Worm (Caenorhabditis elegans) whole organism, L4 larva: ENCODE data around the gene twnk-1.

ENCODE experiments used
- F37D6.2 ChIP-seq: sonication (generic microtip); optimal IDR thresholded peaks from 2 replicates; lab custom pipeline; 2016; ENCODE audit warnings: mild to moderate bottlenecking, missing genetic modification characterization, missing compliant biosample characterization
- T20F7.1 ChIP-seq: fragments of 200-800 bp; sonication (Bioruptor generic); optimal IDR thresholded peaks from 2 replicates; lab custom pipeline; 2018; ENCODE audit warnings: mild to moderate bottlenecking, missing genetic modification characterization, missing compliant biosample characterization
- Y5F2A.4 ChIP-seq: fragments of 200-800 bp; sonication (Bioruptor generic); optimal IDR thresholded peaks from 2 replicates; lab custom pipeline; 2018; ENCODE audit warnings: mild to moderate bottlenecking, missing genetic modification characterization, missing compliant biosample characterization
- Y75B8A.6 ChIP-seq: fragments of 200-800 bp; sonication (Bioruptor generic); IDR thresholded peaks from 2 replicates; pipeline ENCODE4 v1.3.6; 2022; ENCODE audit warnings: missing genetic modification reagents, missing genetic modification characterization, missing compliant biosample characterization
- aha-1 ChIP-seq: fragments of 150-350 bp; peaks from one replicate; lab custom pipeline; 2014; ENCODE audit warnings: missing biosample characterization, missing genetic modification characterization
- aly-2 ChIP-seq: sonication (generic microtip); optimal IDR thresholded peaks from 2 replicates; lab custom pipeline; 2018; ENCODE audit warnings: missing biosample characterization, missing genetic modification characterization
- attf-4 ChIP-seq: sonication (generic microtip); optimal IDR thresholded peaks from 3 replicates; lab custom pipeline; 2017; ENCODE audit warnings: missing biosample characterization, missing genetic modification characterization
- ceh-28 ChIP-seq: fragments of 150-350 bp; optimal IDR thresholded peaks from 2 replicates; lab custom pipeline; 2014; ENCODE audit warnings: missing biosample characterization, missing genetic modification reagents, missing genetic modification characterization
- ceh-32 ChIP-seq: sonication (generic microtip); optimal IDR thresholded peaks from 2 replicates; lab custom pipeline; 2016; ENCODE audit warnings: mild to moderate bottlenecking, missing genetic modification characterization, missing compliant biosample characterization; ENCODE audit not compliant: poor library complexity
- ctbp-1 ChIP-seq: fragments of 200-800 bp; sonication (Bioruptor generic); IDR thresholded peaks from 2 replicates; pipeline ENCODE4 v1.3.6; 2022; ENCODE audit warnings: missing genetic modification reagents, missing genetic modification characterization, missing compliant biosample characterization
- daf-16 ChIP-seq, 3 experiments: sonication (generic microtip); optimal IDR thresholded peaks; 2 replicates each; lab custom pipeline; 2016 to 2017; ENCODE audit warnings: missing genetic modification characterization in 3 of 3, missing genetic modification reagents in 3 of 3, mild to moderate bottlenecking in 2 of 3, missing compliant biosample characterization in 2 of 3, missing biosample characterization in 1 of 3, moderate library complexity in 1 of 3
- daf-8 ChIP-seq: fragments of 200-800 bp; sonication (Bioruptor generic); IDR thresholded peaks from 2 replicates; pipeline ENCODE4 v1.3.6; 2022; ENCODE audit warnings: missing genetic modification characterization, missing compliant biosample characterization
- dmd-6 ChIP-seq: fragments of 200-800 bp; sonication (Bioruptor generic); IDR thresholded peaks from 2 replicates; pipeline ENCODE4 v1.3.6; 2022; ENCODE audit warnings: missing genetic modification reagents, missing genetic modification characterization, missing compliant biosample characterization
- dmd-8 ChIP-seq: fragments of 200-800 bp; sonication (Bioruptor generic); IDR thresholded peaks from 2 replicates; pipeline ENCODE4 v1.3.6; 2022; ENCODE audit warnings: missing genetic modification characterization, missing compliant biosample characterization
- dve-1 ChIP-seq: sonication (generic microtip); optimal IDR thresholded peaks from 2 replicates; lab custom pipeline; 2017; ENCODE audit warnings: antibody characterized with exemption, mild to moderate bottlenecking, missing genetic modification characterization, missing compliant biosample characterization; ENCODE audit not compliant: insufficient read depth
- fkh-10 ChIP-seq: fragments of 150-350 bp; optimal IDR thresholded peaks from 2 replicates; lab custom pipeline; 2014; ENCODE audit warnings: missing biosample characterization, missing genetic modification reagents, missing genetic modification characterization
- fos-1 ChIP-seq: fragments of 150-350 bp; optimal IDR thresholded peaks from 2 replicates; lab custom pipeline; 2014; ENCODE audit warnings: missing biosample characterization, missing genetic modification characterization
- hif-1 ChIP-seq, 2 experiments: sonication (generic microtip); optimal IDR thresholded peaks; 2 replicates each; lab custom pipeline; 2016 to 2017; ENCODE audit warnings: missing compliant biosample characterization in 2 of 2, missing genetic modification characterization in 2 of 2, missing genetic modification reagents in 2 of 2, missing genotype in 2 of 2, mild to moderate bottlenecking in 1 of 2
- hlh-11 ChIP-seq: fragments of 200-800 bp; sonication (Bioruptor generic); optimal IDR thresholded peaks from 2 replicates; lab custom pipeline; 2018; ENCODE audit warnings: mild to moderate bottlenecking, missing genetic modification characterization, missing compliant biosample characterization
- hlh-30 ChIP-seq: sonication (generic microtip); optimal IDR thresholded peaks from 2 replicates; lab custom pipeline; 2017; ENCODE audit warnings: antibody characterized with exemption, mild to moderate bottlenecking, missing genetic modification characterization, missing compliant biosample characterization; ENCODE audit not compliant: insufficient read depth
- lin-1 ChIP-seq: fragments of 200-800 bp; sonication (Bioruptor generic); IDR thresholded peaks from 2 replicates; pipeline ENCODE4 v1.3.6; 2022; ENCODE audit warnings: missing genetic modification reagents, missing genetic modification characterization, missing compliant biosample characterization
- lin-39 ChIP-seq: fragments of 150-350 bp; optimal IDR thresholded peaks from 2 replicates; lab custom pipeline; 2014; ENCODE audit warnings: missing biosample characterization, missing genetic modification reagents, missing genetic modification characterization
- lsy-2 ChIP-seq, 2 experiments: fragments of 150-350 bp in 1 of 2; sonication (generic microtip) in 1 of 2; optimal IDR thresholded peaks; 2 replicates each; lab custom pipeline; 2014 to 2017; ENCODE audit warnings: missing biosample characterization in 2 of 2, missing genetic modification characterization in 2 of 2
- mdl-1 ChIP-seq, 2 experiments: fragments of 150-350 bp in 1 of 2; sonication (generic microtip) in 1 of 2; optimal IDR thresholded peaks; 2 replicates each; lab custom pipeline; 2014 to 2017; ENCODE audit warnings: missing biosample characterization in 2 of 2, missing genetic modification characterization in 2 of 2
- mes-2 ChIP-seq: sonication (generic microtip); optimal IDR thresholded peaks from 2 replicates; lab custom pipeline; 2016; ENCODE audit warnings: missing genotype, mild to moderate bottlenecking, missing genetic modification characterization, missing compliant biosample characterization; ENCODE audit not compliant: poor library complexity, severe bottlenecking
- mxl-2 ChIP-seq: fragments of 200-800 bp; sonication (Bioruptor generic); conservative IDR thresholded peaks from 2 replicates; pipeline ENCODE4 v1.3.6; 2022; ENCODE audit warnings: missing genetic modification reagents, missing genetic modification characterization, missing compliant biosample characterization
- mxl-3 ChIP-seq: fragments of 200-800 bp; sonication (Bioruptor generic); optimal IDR thresholded peaks from 2 replicates; lab custom pipeline; 2018; ENCODE audit warnings: mild to moderate bottlenecking, missing genetic modification characterization, missing compliant biosample characterization
- nhr-11 ChIP-seq: fragments of 150-350 bp; optimal IDR thresholded peaks from 2 replicates; lab custom pipeline; 2014; ENCODE audit warnings: missing biosample characterization, missing genetic modification characterization
- nhr-28 ChIP-seq: fragments of 150-350 bp; optimal IDR thresholded peaks from 2 replicates; lab custom pipeline; 2014; ENCODE audit warnings: missing biosample characterization, missing genetic modification characterization
- pha-4 ChIP-seq, 2 experiments: fragments of 150-350 bp in 1 of 2; fragments of 200-800 bp in 1 of 2; sonication (Bioruptor generic) in 1 of 2; IDR thresholded peaks in 1 of 2; optimal IDR thresholded peaks in 1 of 2; 2 replicates each; pipeline versions ENCODE4 v1.3.6 to Lab custom; 2014 to 2022; ENCODE audit warnings: missing genetic modification characterization in 2 of 2, missing genetic modification reagents in 2 of 2, missing biosample characterization in 1 of 2, missing compliant biosample characterization in 1 of 2
- php-3 ChIP-seq: fragments of 200-800 bp; sonication (Bioruptor generic); IDR thresholded peaks from 2 replicates; pipeline ENCODE4 v1.3.6; 2022; ENCODE audit warnings: missing genetic modification reagents, missing genetic modification characterization, missing compliant biosample characterization
- rbr-2 ChIP-seq: sonication (generic microtip); optimal IDR thresholded peaks from 2 replicates; lab custom pipeline; 2016; ENCODE audit warnings: missing genotype, missing genetic modification characterization, missing compliant biosample characterization
- saeg-2 ChIP-seq: fragments of 200-800 bp; sonication (Bioruptor generic); IDR thresholded peaks from 2 replicates; pipeline ENCODE4 v1.3.6; 2022; ENCODE audit warnings: missing genetic modification reagents, missing genetic modification characterization, missing compliant biosample characterization
- spr-1 ChIP-seq: sonication (generic microtip); optimal IDR thresholded peaks from 2 replicates; lab custom pipeline; 2016; ENCODE audit warnings: mild to moderate bottlenecking, missing genetic modification characterization, missing compliant biosample characterization
- unc-62 ChIP-seq, 3 experiments: fragments of 150-350 bp in 1 of 3; sonication (generic microtip); optimal IDR thresholded peaks in 2 of 3; peaks in 1 of 3; 1 replicate in 1 of 3; 2 replicates in 2 of 3; lab custom pipeline; 2014 to 2017; ENCODE audit warnings: missing biosample characterization in 3 of 3, missing genetic modification characterization in 3 of 3, missing genetic modification reagents in 3 of 3, missing genotype in 1 of 3
- zip-11 ChIP-seq: fragments of 200-800 bp; sonication (Bioruptor generic); IDR thresholded peaks from 2 replicates; pipeline ENCODE4 v1.3.6; 2022; ENCODE audit warnings: missing genetic modification characterization, missing compliant biosample characterization

Gene twnk-1

DNA sequence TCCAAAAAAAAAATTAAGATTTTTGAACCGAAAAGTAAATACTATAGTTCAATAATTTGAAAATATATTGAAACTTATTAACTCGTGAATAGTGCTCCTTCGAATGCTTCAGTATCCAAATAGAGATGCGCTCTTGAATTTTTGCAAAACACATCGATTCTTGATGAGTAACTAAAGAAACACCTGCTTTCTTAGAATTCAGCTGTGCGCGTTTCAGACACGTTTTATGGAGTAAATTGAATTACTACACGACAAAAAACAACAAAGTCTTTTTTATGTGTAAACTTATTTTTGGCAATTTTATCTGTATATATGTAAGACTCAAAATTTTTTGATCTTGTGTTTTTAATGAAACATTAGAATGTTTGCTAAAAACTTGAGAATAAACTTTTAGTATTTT lies 45.5 kb downstream of the twnk-1 start:
- no peak for TF ChIP-seq ctbp-1 (GFP tag; lab: Robert Waterston, UW)
- no peak for TF ChIP-seq dmd-8
- no peak for TF ChIP-seq pha-4 (GFP tag; IDR thresholded peaks at IDR 0.05; lab: Robert Waterston, UW)
- no peak for TF ChIP-seq pha-4 (tag; optimal IDR thresholded peaks at IDR 0.05; lab: Kevin White, UChicago)
- TF ChIP-seq php-3 (GFP tag; lab: Robert Waterston, UW), result no peak
- no peak for TF ChIP-seq lin-1
- TF ChIP-seq Y5F2A.4 (GFP tag; lab: Kevin White, UChicago), result no peak
- no peak for TF ChIP-seq lin-39 (tag; lab: Kevin White, UChicago)
- TF ChIP-seq saeg-2 (GFP tag; lab: Robert Waterston, UW), result no peak
- no peak for TF ChIP-seq fkh-10
- TF ChIP-seq fos-1 (tag; lab: Kevin White, UChicago), result no peak
- TF ChIP-seq Y75B8A.6 (GFP tag; lab: Robert Waterston, UW), result no peak
- TF ChIP-seq mxl-2 (GFP tag; lab: Robert Waterston, UW), result no peak

- no peak for TF ChIP-seq T20F7.1 (GFP tag; lab: Kevin White, UChicago)
- no peak for TF ChIP-seq zip-11 (GFP tag; lab: Robert Waterston, UW)
- no peak for TF ChIP-seq dve-1 (tag; lab: Kevin White, UChicago)
- peak; percentile 63 for TF ChIP-seq nhr-11
- peak; percentile 61 for TF ChIP-seq hlh-30 (tag; lab: Kevin White, UChicago)
- TF ChIP-seq daf-16 (GFP tag; optimal IDR thresholded peaks at IDR 0.05; lab: Kevin White, UChicago), result peak in 1 of 2 experiments; percentile 58
- no peak for TF ChIP-seq daf-16 (tag; optimal IDR thresholded peaks at IDR 0.05; lab: Kevin White, UChicago)
- TF ChIP-seq mxl-3 (GFP tag; lab: Kevin White, UChicago), result peak; percentile 27
- TF ChIP-seq mdl-1 (tag; optimal IDR thresholded peaks at IDR 0.05; lab: Kevin White, UChicago), result peak in 1 of 2 experiments; percentile 12
- TF ChIP-seq F37D6.2 (tag; lab: Kevin White, UChicago), result no peak
- TF ChIP-seq aha-1 (tag; lab: Kevin White, UChicago), result peak; percentile 60
- TF ChIP-seq unc-62 (GFP tag; optimal IDR thresholded peaks at IDR 0.05 in 1 of 2; lab: Kevin White, UChicago), result peak in 1 of 2 experiments; percentile 97
- no peak for TF ChIP-seq unc-62 (tag; optimal IDR thresholded peaks at IDR 0.05; lab: Kevin White, UChicago)
- peak; percentile 51 for TF ChIP-seq nhr-28
- TF ChIP-seq spr-1, result no peak
- TF ChIP-seq lsy-2 (tag; optimal IDR thresholded peaks at IDR 0.05; lab: Kevin White, UChicago), result peak in 1 of 2 experiments; percentile 50
- no peak for TF ChIP-seq aly-2
- peak; percentile 67 for TF ChIP-seq hlh-11 (tag; lab: Kevin White, UChicago)
- TF ChIP-seq dmd-6, result peak; percentile 31; the same call in 1 of the 2 replicates
- TF ChIP-seq, all 104 proteins: peak for 11
Measured at ce11 chrX:5837035-5837434, 46.0 kb downstream of the twnk-1 start.

DNA sequence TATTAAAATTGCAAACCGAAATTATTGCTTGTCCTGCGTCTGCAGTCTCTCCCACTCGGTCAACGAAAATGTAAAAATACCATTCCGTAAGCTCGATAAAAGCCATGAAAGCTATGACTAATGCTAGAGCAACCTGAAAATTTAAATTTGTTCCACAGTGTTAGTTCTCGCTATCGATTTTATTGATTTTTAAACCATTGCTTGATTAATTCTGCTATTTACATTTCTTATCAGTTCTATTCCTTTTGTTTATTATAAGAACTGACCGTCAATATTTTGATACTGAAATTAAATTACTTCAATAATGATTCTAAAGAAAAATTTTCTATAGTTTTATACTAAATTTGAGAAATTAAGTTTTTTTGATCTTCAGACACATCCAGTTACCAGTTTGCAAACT lies 48.1 kb downstream of the twnk-1 start:
- TF ChIP-seq mes-2, result no peak
- no peak for TF ChIP-seq ceh-32 (tag; lab: Kevin White, UChicago)
- TF ChIP-seq attf-4 (tag; lab: Kevin White, UChicago), result no peak
- peak in 1 of 2 experiments; percentile 15 for TF ChIP-seq unc-62 (GFP tag; optimal IDR thresholded peaks at IDR 0.05 in 1 of 2; lab: Kevin White, UChicago)
- no peak for TF ChIP-seq unc-62 (tag; optimal IDR thresholded peaks at IDR 0.05; lab: Kevin White, UChicago)
- no peak for TF ChIP-seq daf-8 (GFP tag; lab: Robert Waterston, UW)
- TF ChIP-seq saeg-2 (GFP tag; lab: Robert Waterston, UW), result no peak
- no peak for TF ChIP-seq daf-16 (GFP tag; optimal IDR thresholded peaks at IDR 0.05; lab: Kevin White, UChicago)
- TF ChIP-seq daf-16 (tag; optimal IDR thresholded peaks at IDR 0.05; lab: Kevin White, UChicago), result peak; percentile 81
- TF ChIP-seq fos-1 (tag; lab: Kevin White, UChicago), result no peak
- TF ChIP-seq rbr-2 (tag; lab: Kevin White, UChicago), result no peak
- TF ChIP-seq hif-1 (tag; optimal IDR thresholded peaks at IDR 0.05; lab: Kevin White, UChicago), result no peak
- peak; percentile 56 for TF ChIP-seq ceh-28
